Fruit fly (Drosophila melanogaster): ENCODE results near the gene Top2.

- TF ChIP-seq dmrt99B (tag; optimal IDR thresholded peaks at IDR 0.05) (peak; percentile 78), nerfin-1 (tag; optimal IDR thresholded peaks at IDR 0.05) (peak; percentile 91), CG32532 (GFP tag; IDR thresholded peaks at IDR 0.05) (peak; percentile 83), Hr3 (GFP tag; optimal IDR thresholded peaks at IDR 0.05) (peak; percentile 55), CG4360 (GFP tag; IDR thresholded peaks at IDR 0.05) (peak; percentile 80), Lhr (GFP tag; optimal IDR thresholded peaks at IDR 0.05) (peak; percentile 20), Asciz (GFP tag; optimal IDR thresholded peaks at IDR 0.05) (peak; percentile 32)
These were observed 27.4 kb downstream of the Top2 start for dm6 chr2L:19425765-19426329.

Measured in whole organism, embryonic.